Fruit fly (Drosophila melanogaster) whole organism, embryonic: Measurements from ENCODE around the gene CG7564.

Experiments
- Adf1 ChIP-seq: fragments of 200-800 bp; sonication (Bioruptor generic); IDR thresholded peaks from 2 replicates; pipeline ENCODE4 v1.3.6; 2022; ENCODE audit warnings: missing biosample characterization, missing genetic modification characterization
- CG18476 ChIP-seq: fragments of 200-800 bp; sonication (Bioruptor generic); optimal IDR thresholded peaks from 2 replicates; lab custom pipeline; 2016; ENCODE audit warnings: missing biosample characterization, mild to moderate bottlenecking, missing genetic modification characterization
- CG2202 ChIP-seq: fragments of 200-800 bp; sonication (Bioruptor generic); optimal IDR thresholded peaks from 2 replicates; lab custom pipeline; 2018; ENCODE audit warnings: missing biosample characterization, mild to moderate bottlenecking, missing genetic modification characterization
- CG32767 ChIP-seq: fragments of 200-800 bp; sonication (Bioruptor generic); IDR thresholded peaks from 2 replicates; pipeline ENCODE4 v1.3.6; 2022; ENCODE audit warnings: missing biosample characterization, missing genetic modification characterization
- CG34224 ChIP-seq: fragments of 200-800 bp; sonication (Bioruptor generic); IDR thresholded peaks from 3 replicates; pipeline ENCODE4 v1.3.6; 2022; ENCODE audit warnings: missing biosample characterization, missing genetic modification characterization; ENCODE audit not compliant: partially characterized antibody
- Doc2 ChIP-seq: fragments of 200-800 bp; sonication (Bioruptor generic); IDR thresholded peaks from 2 replicates; pipeline ENCODE4 v1.3.6; 2022; ENCODE audit warnings: missing biosample characterization, missing genetic modification characterization
- Fer1 ChIP-seq: fragments of 200-800 bp; sonication (Bioruptor generic); optimal IDR thresholded peaks from 2 replicates; lab custom pipeline; 2017; ENCODE audit warnings: missing biosample characterization, mild to moderate bottlenecking, missing genetic modification characterization
- HLH54F ChIP-seq: fragments of 200-800 bp; sonication (Bioruptor generic); optimal IDR thresholded peaks from 3 replicates; lab custom pipeline; 2016; ENCODE audit warnings: missing biosample characterization, missing genetic modification characterization
- chm ChIP-seq: fragments of 200-800 bp; sonication (Bioruptor generic); IDR thresholded peaks from 2 replicates; pipeline ENCODE4 v1.3.6; 2022; ENCODE audit warnings: missing biosample characterization, missing genetic modification characterization
- jing ChIP-seq: fragments of 200-800 bp; sonication (Bioruptor generic); optimal IDR thresholded peaks from 2 replicates; lab custom pipeline; 2018; ENCODE audit warnings: missing biosample characterization, mild to moderate bottlenecking, missing genetic modification characterization
- knrl ChIP-seq: fragments of 200-800 bp; sonication (Bioruptor generic); IDR thresholded peaks from 3 replicates; pipeline ENCODE4 v1.3.6; 2022; ENCODE audit warnings: missing biosample characterization, missing genetic modification characterization; ENCODE audit not compliant: partially characterized antibody
- tna ChIP-seq: fragments of 200-800 bp; sonication (Bioruptor generic); IDR thresholded peaks from 2 replicates; pipeline ENCODE4 v1.3.6; 2022; ENCODE audit warnings: missing biosample characterization, missing genetic modification characterization; ENCODE audit not compliant: partially characterized antibody
- zfh2 ChIP-seq: fragments of 200-800 bp; sonication (Bioruptor generic); optimal IDR thresholded peaks from 2 replicates; lab custom pipeline; 2016; ENCODE audit warnings: missing biosample characterization, missing genetic modification characterization

dm6 chr3L:17562263-17562662, 48.2 kb downstream of the CG7564 start:
- no peak for TF ChIP-seq knrl
- no peak for TF ChIP-seq tna
- no peak for TF ChIP-seq Adf1 (GFP tag; lab: Robert Waterston, UW)
- no peak for TF ChIP-seq CG32767 (GFP tag; lab: Robert Waterston, UW)
- TF ChIP-seq jing: no peak
- no peak for TF ChIP-seq CG34224 (GFP tag; lab: Robert Waterston, UW)
- no peak for TF ChIP-seq Doc2 (GFP tag; lab: Robert Waterston, UW)
- TF ChIP-seq HLH54F (GFP tag; lab: Kevin White, UChicago): no peak
- TF ChIP-seq Fer1: no peak
- no peak for TF ChIP-seq zfh2 (GFP tag; lab: Kevin White, UChicago)
- TF ChIP-seq CG2202: no peak
- TF ChIP-seq CG18476 (GFP tag; lab: Kevin White, UChicago): no peak
- no peak for TF ChIP-seq chm (GFP tag; lab: Robert Waterston, UW)
